Worm (Caenorhabditis elegans) whole organism, mixed stage, embryonic: ENCODE data around the gene C06E4.8.

Source experiments
- M03D4.4 ChIP-seq: sonication (generic microtip); optimal IDR thresholded peaks from 2 replicates; lab custom pipeline; 2017; ENCODE audit warnings: mild to moderate bottlenecking, missing genetic modification characterization, missing compliant biosample characterization
- bed-3 ChIP-seq: fragments of 200-800 bp; sonication (Bioruptor generic); optimal IDR thresholded peaks from 3 replicates; lab custom pipeline; 2018; ENCODE audit warnings: mild to moderate bottlenecking, missing genetic modification characterization, moderate library complexity, missing compliant biosample characterization
- blmp-1 ChIP-seq: fragments of 150-350 bp; optimal IDR thresholded peaks from 2 replicates; lab custom pipeline; 2014; ENCODE audit warnings: missing biosample characterization, missing genetic modification characterization
- ceh-39 ChIP-seq: fragments of 150-350 bp; optimal IDR thresholded peaks from 2 replicates; lab custom pipeline; 2014; ENCODE audit warnings: missing biosample characterization, missing genetic modification characterization
- ceh-43 ChIP-seq: fragments of 200-800 bp; sonication (Bioruptor generic); optimal IDR thresholded peaks from 2 replicates; lab custom pipeline; 2018; ENCODE audit warnings: mild to moderate bottlenecking, missing genetic modification characterization, moderate library complexity, missing compliant biosample characterization
- ces-1 ChIP-seq: fragments of 150-350 bp; optimal IDR thresholded peaks from 2 replicates; lab custom pipeline; 2014; ENCODE audit warnings: missing biosample characterization, missing genetic modification reagents, missing genetic modification characterization
- cnd-1 ChIP-seq: fragments of 200-800 bp; sonication (Bioruptor generic); optimal IDR thresholded peaks from 2 replicates; lab custom pipeline; 2018; ENCODE audit warnings: mild to moderate bottlenecking, missing genetic modification characterization, missing compliant biosample characterization
- drap-1 ChIP-seq: fragments of 200-800 bp; sonication (Bioruptor generic); optimal IDR thresholded peaks from 3 replicates; lab custom pipeline; 2018; ENCODE audit warnings: mild to moderate bottlenecking, missing genetic modification characterization, missing compliant biosample characterization
- elt-1 ChIP-seq: sonication (generic microtip); optimal IDR thresholded peaks from 2 replicates; lab custom pipeline; 2017; ENCODE audit warnings: missing genetic modification characterization, mild to moderate bottlenecking, missing compliant biosample characterization, antibody characterized with exemption, moderate library complexity, borderline replicate concordance; ENCODE audit not compliant: insufficient read depth
- flh-1 ChIP-seq: fragments of 200-800 bp; sonication (Bioruptor generic); optimal IDR thresholded peaks from 2 replicates; lab custom pipeline; 2018; ENCODE audit warnings: mild to moderate bottlenecking, missing genetic modification characterization, moderate library complexity, missing compliant biosample characterization
- ham-2 ChIP-seq: fragments of 200-800 bp; sonication (Bioruptor generic); optimal IDR thresholded peaks from 2 replicates; lab custom pipeline; 2018; ENCODE audit warnings: mild to moderate bottlenecking, missing genetic modification characterization, missing compliant biosample characterization
- hlh-1 ChIP-seq: fragments of 150-350 bp; optimal IDR thresholded peaks from 2 replicates; lab custom pipeline; 2014; ENCODE audit warnings: missing biosample characterization, missing genetic modification reagents, missing genetic modification characterization
- lsy-2 ChIP-seq: fragments of 150-350 bp; optimal IDR thresholded peaks from 2 replicates; lab custom pipeline; 2014; ENCODE audit warnings: missing biosample characterization, missing genetic modification characterization
- mab-5 ChIP-seq: fragments of 150-350 bp; optimal IDR thresholded peaks from 2 replicates; lab custom pipeline; 2014; ENCODE audit warnings: missing biosample characterization, missing genetic modification characterization
- mep-1 ChIP-seq: fragments of 150-350 bp; optimal IDR thresholded peaks from 2 replicates; lab custom pipeline; 2017; ENCODE audit warnings: missing biosample characterization, missing genetic modification reagents, missing genetic modification characterization, inconsistent platforms
- mls-2 ChIP-seq: sonication (generic microtip); optimal IDR thresholded peaks from 2 replicates; lab custom pipeline; 2016; ENCODE audit warnings: mild to moderate bottlenecking, missing genetic modification characterization, moderate library complexity, missing compliant biosample characterization
- nhr-12 ChIP-seq: fragments of 150-350 bp; optimal IDR thresholded peaks from 2 replicates; lab custom pipeline; 2014; ENCODE audit warnings: missing biosample characterization, missing genetic modification characterization
- nhr-2 ChIP-seq: fragments of 150-350 bp; optimal IDR thresholded peaks from 2 replicates; lab custom pipeline; 2014; ENCODE audit warnings: missing biosample characterization, missing genetic modification characterization
- nhr-237 ChIP-seq: fragments of 150-350 bp; optimal IDR thresholded peaks from 2 replicates; lab custom pipeline; 2014; ENCODE audit warnings: missing biosample characterization, missing genetic modification characterization
- nhr-28 ChIP-seq: fragments of 150-350 bp; optimal IDR thresholded peaks from 2 replicates; lab custom pipeline; 2014; ENCODE audit warnings: missing biosample characterization, missing genetic modification characterization
- nhr-76 ChIP-seq: sonication (generic microtip); optimal IDR thresholded peaks from 2 replicates; lab custom pipeline; 2017; ENCODE audit warnings: missing biosample characterization, missing genetic modification characterization
- pha-4 ChIP-seq: fragments of 150-350 bp; optimal IDR thresholded peaks from 2 replicates; lab custom pipeline; 2018; ENCODE audit warnings: missing biosample characterization, missing genetic modification reagents, missing genetic modification characterization
- snpc-4 ChIP-seq: fragments of 150-350 bp; optimal IDR thresholded peaks from 2 replicates; lab custom pipeline; 2014; ENCODE audit warnings: missing biosample characterization, missing genetic modification characterization
- sptf-1 ChIP-seq: sonication (generic microtip); optimal IDR thresholded peaks from 2 replicates; lab custom pipeline; 2017; ENCODE audit warnings: mild to moderate bottlenecking, missing genetic modification characterization, moderate library complexity, missing compliant biosample characterization
- tbx-8 ChIP-seq: fragments of 200-800 bp; sonication (Bioruptor generic); optimal IDR thresholded peaks from 2 replicates; lab custom pipeline; 2018; ENCODE audit warnings: mild to moderate bottlenecking, missing genetic modification characterization, moderate library complexity, missing compliant biosample characterization
- unc-120 ChIP-seq: sonication (generic microtip); optimal IDR thresholded peaks from 2 replicates; lab custom pipeline; 2017; ENCODE audit warnings: missing genetic modification characterization, missing compliant biosample characterization; ENCODE audit not compliant: poor library complexity, severe bottlenecking
- unc-39 ChIP-seq: fragments of 150-350 bp; optimal IDR thresholded peaks from 2 replicates; lab custom pipeline; 2014; ENCODE audit warnings: missing biosample characterization, missing genetic modification characterization
- unc-62 ChIP-seq: fragments of 150-350 bp; optimal IDR thresholded peaks from 2 replicates; lab custom pipeline; 2014; ENCODE audit warnings: missing biosample characterization, missing genetic modification reagents, missing genetic modification characterization
- zip-8 ChIP-seq: fragments of 150-350 bp; optimal IDR thresholded peaks from 2 replicates; lab custom pipeline; 2014; ENCODE audit warnings: missing biosample characterization, missing genetic modification characterization

The C06E4.8 gene

DNA sequence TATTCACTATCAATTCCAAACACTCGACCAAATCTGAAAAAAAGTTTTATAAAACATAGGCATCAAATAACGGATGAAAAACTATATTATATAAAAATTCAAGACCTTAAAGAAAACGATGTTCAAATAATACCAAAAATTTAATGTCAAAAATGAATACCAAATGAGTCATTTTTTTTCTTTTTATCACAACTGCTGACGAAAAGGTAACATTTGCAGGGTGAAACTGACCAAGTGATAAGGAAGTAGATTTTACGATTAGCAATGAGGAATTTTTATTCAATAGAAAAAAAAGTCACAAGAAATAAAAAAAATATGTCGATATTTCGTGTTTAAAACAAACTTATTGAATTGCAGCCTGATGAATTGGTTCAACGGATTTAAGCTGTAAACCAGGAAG, at the start of gene C06E4.8:
C06E4.8 (minus strand) TSS at position 37 of the 400 bp plus-strand sequence.
- TF ChIP-seq ces-1 (GFP tag; lab: Kevin White, UChicago) (no peak), unc-39 (tag; lab: Kevin White, UChicago) (no peak), elt-1 (tag; lab: Kevin White, UChicago) (no peak), mep-1 (tag; lab: Kevin White, UChicago) (no peak), nhr-28 (tag; lab: Kevin White, UChicago) (no peak), snpc-4 (tag; lab: Kevin White, UChicago) (no peak), ceh-39 (no peak), nhr-76 (tag; lab: Kevin White, UChicago) (no peak), unc-62 (GFP tag; lab: Kevin White, UChicago) (no peak), pha-4 (tag; lab: Kevin White, UChicago) (no peak), nhr-12 (tag; lab: Kevin White, UChicago) (no peak), bed-3 (GFP tag; lab: Kevin White, UChicago) (no peak), mab-5 (tag; lab: Kevin White, UChicago) (no peak)

ce11 chrIV:7332695-7333094, 47.0 kb upstream of the C06E4.8 start, which contains the start of gene ocr-4:
ocr-4 (minus strand) TSS chrIV:7332795.
- TF ChIP-seq zip-8 (tag; lab: Kevin White, UChicago) (no peak), ham-2 (GFP tag; lab: Kevin White, UChicago) (no peak), elt-1 (tag; lab: Kevin White, UChicago) (no peak), hlh-1 (no peak), nhr-28 (tag; lab: Kevin White, UChicago) (no peak), nhr-76 (tag; lab: Kevin White, UChicago) (no peak)
- TF ChIP-seq, all 35 proteins: peak for 0

- TF ChIP-seq drap-1 (GFP tag; lab: Kevin White, UChicago), result no peak
- TF ChIP-seq, all 35 proteins: peak for 0
Measured at ce11 chrIV:7328918-7329317, 43.2 kb upstream of the C06E4.8 start, which contains the start of gene sqst-2. sqst-2 (minus strand) TSS chrIV:7328975.

ce11 chrIV:7326613-7327149, 41.0 kb upstream of the C06E4.8 start, which contains the start of gene ifo-1:
ifo-1 (minus strand) TSS chrIV:7326663.
- no peak for TF ChIP-seq mab-5 (tag; lab: Kevin White, UChicago)
- no peak for TF ChIP-seq blmp-1 (tag; lab: Kevin White, UChicago)
- TF ChIP-seq nhr-237 (tag; lab: Kevin White, UChicago), result no peak
- TF ChIP-seq elt-1 (tag; lab: Kevin White, UChicago), result no peak
- no peak for TF ChIP-seq cnd-1 (tag; lab: Kevin White, UChicago)
- TF ChIP-seq mls-2 (tag; lab: Kevin White, UChicago), result no peak
- TF ChIP-seq unc-39 (tag; lab: Kevin White, UChicago), result no peak
- no peak for TF ChIP-seq nhr-12 (tag; lab: Kevin White, UChicago)
- no peak for TF ChIP-seq nhr-2 (tag; lab: Kevin White, UChicago)
- TF ChIP-seq unc-120 (tag; lab: Kevin White, UChicago), result no peak
- TF ChIP-seq M03D4.4 (tag; lab: Kevin White, UChicago), result no peak
- TF ChIP-seq unc-62 (GFP tag; lab: Kevin White, UChicago), result no peak
- no peak for TF ChIP-seq lsy-2 (tag; lab: Kevin White, UChicago)
- TF ChIP-seq ceh-43 (GFP tag; lab: Kevin White, UChicago), result no peak
- no peak for TF ChIP-seq ceh-39
- no peak for TF ChIP-seq mep-1 (tag; lab: Kevin White, UChicago)
- no peak for TF ChIP-seq hlh-1

DNA sequence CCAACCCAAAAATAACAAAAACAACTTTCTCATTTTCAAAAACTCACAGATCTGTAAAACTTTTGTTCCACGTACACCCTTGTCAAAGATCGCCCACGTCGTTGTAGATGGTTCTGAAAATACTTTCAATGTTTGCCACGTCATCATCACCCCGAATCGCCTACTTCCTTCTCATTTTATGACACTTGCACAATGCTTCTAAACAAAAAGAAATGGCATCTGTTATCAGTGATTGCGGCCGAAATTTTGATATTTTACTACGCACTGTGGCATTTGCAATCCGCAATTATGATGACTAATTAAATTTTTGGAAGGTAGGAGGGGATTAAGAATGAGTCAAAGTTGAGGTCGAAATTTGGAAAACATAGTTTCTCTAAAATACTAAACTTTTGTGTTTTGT, 40.0 kb upstream of the C06E4.8 start:
- TF ChIP-seq elt-1 (tag; lab: Kevin White, UChicago) (no peak), ceh-43 (GFP tag; lab: Kevin White, UChicago) (no peak), nhr-12 (tag; lab: Kevin White, UChicago) (no peak), ham-2 (GFP tag; lab: Kevin White, UChicago) (no peak), sptf-1 (tag; lab: Kevin White, UChicago) (no peak), nhr-2 (tag; lab: Kevin White, UChicago) (no peak), mab-5 (tag; lab: Kevin White, UChicago) (no peak), cnd-1 (tag; lab: Kevin White, UChicago) (no peak), mep-1 (tag; lab: Kevin White, UChicago) (no peak), snpc-4 (tag; lab: Kevin White, UChicago) (no peak), lsy-2 (tag; lab: Kevin White, UChicago) (no peak), zip-8 (tag; lab: Kevin White, UChicago) (no peak), nhr-237 (tag; lab: Kevin White, UChicago) (no peak), tbx-8 (GFP tag; lab: Kevin White, UChicago) (no peak), nhr-28 (tag; lab: Kevin White, UChicago) (no peak), flh-1 (GFP tag; lab: Kevin White, UChicago) (no peak), drap-1 (GFP tag; lab: Kevin White, UChicago) (no peak), pha-4 (tag; lab: Kevin White, UChicago) (no peak)
